Fruit fly (Drosophila melanogaster) Kc167 (cell line): ENCODE measurements around the gene Duba.

Experiments
- Myc ChIP-seq: fragments of >200 bp; optimal IDR thresholded peaks from 2 replicates; lab custom pipeline; 2017; ENCODE audit warnings: missing external identifiers
- Sin3A ChIP-seq: fragments of >200 bp; optimal IDR thresholded peaks from 2 replicates; lab custom pipeline; 2018; ENCODE audit warnings: missing external identifiers
- h ChIP-seq: fragments of >200 bp; optimal IDR thresholded peaks from 3 replicates; lab custom pipeline; 2018; ENCODE audit warnings: missing external identifiers
- psq ChIP-seq: fragments of >200 bp; optimal IDR thresholded peaks from 2 replicates; lab custom pipeline; 2017; ENCODE audit warnings: missing external identifiers

- TF ChIP-seq h (lab: Kevin White, UChicago) (no peak), Myc (no peak), Sin3A (no peak), psq (lab: Kevin White, UChicago) (no peak)
Observed at dm6 chr3L:11636829-11637228, 27.6 kb upstream of the Duba start.
